Fruit fly (Drosophila melanogaster) whole organism, embryonic: ENCODE measurements around the gene CG6236.

Source experiments
- ATbp ChIP-seq: fragments of 200-800 bp; sonication (Bioruptor generic); optimal IDR thresholded peaks from 2 replicates; lab custom pipeline; 2017; ENCODE audit warnings: missing biosample characterization, mild to moderate bottlenecking, missing genetic modification characterization, missing genetic modification reagents
- Awh ChIP-seq: fragments of 200-800 bp; sonication (Bioruptor generic); IDR thresholded peaks from 2 replicates; pipeline ENCODE4, ENCODE4 v1.3.6; 2022; ENCODE audit warnings: missing biosample characterization, missing genetic modification characterization
- CG1024 ChIP-seq: fragments of 200-800 bp; sonication (Bioruptor generic); IDR thresholded peaks from 2 replicates; pipeline ENCODE4 v1.3.6; 2022; ENCODE audit warnings: missing biosample characterization, missing genetic modification characterization
- CG10267 ChIP-seq: fragments of 200-800 bp; sonication (Bioruptor generic); optimal IDR thresholded peaks from 2 replicates; lab custom pipeline; 2018; ENCODE audit warnings: missing biosample characterization, mild to moderate bottlenecking, missing genetic modification characterization, moderate library complexity
- CG10321 ChIP-seq: fragments of 200-800 bp; sonication (Bioruptor generic); IDR thresholded peaks from 2 replicates; pipeline ENCODE4 v1.3.6; 2022; ENCODE audit warnings: missing biosample characterization, missing genetic modification characterization
- CG11456 ChIP-seq: fragments of 200-800 bp; sonication (Bioruptor generic); IDR thresholded peaks from 3 replicates; pipeline ENCODE4 v1.3.6; 2022; ENCODE audit warnings: missing biosample characterization, missing genetic modification characterization
- CG11695 ChIP-seq: fragments of 200-800 bp; sonication (Bioruptor generic); IDR thresholded peaks from 3 replicates; pipeline ENCODE4 v1.3.6; 2022; ENCODE audit warnings: missing biosample characterization, missing genetic modification characterization
- CG13775 ChIP-seq: fragments of 200-800 bp; sonication (Bioruptor generic); optimal IDR thresholded peaks from 3 replicates; lab custom pipeline; 2017; ENCODE audit warnings: missing biosample characterization, mild to moderate bottlenecking, missing genetic modification characterization
- CG14014 ChIP-seq: fragments of 200-800 bp; sonication (Bioruptor generic); IDR thresholded peaks from 2 replicates; pipeline ENCODE4 v1.3.6; 2022; ENCODE audit warnings: missing biosample characterization, missing genetic modification characterization
- CG14441 ChIP-seq: fragments of 200-800 bp; sonication (Bioruptor generic); IDR thresholded peaks from 2 replicates; pipeline ENCODE4 v1.3.6; 2022; ENCODE audit warnings: missing biosample characterization, missing genetic modification characterization
- CG14965 ChIP-seq: fragments of 200-800 bp; sonication (Bioruptor generic); optimal IDR thresholded peaks from 2 replicates; lab custom pipeline; 2016; ENCODE audit warnings: missing biosample characterization, missing genetic modification characterization, borderline replicate concordance
- CG1529 ChIP-seq: fragments of 200-800 bp; sonication (Bioruptor generic); optimal IDR thresholded peaks from 3 replicates; lab custom pipeline; 2018; ENCODE audit warnings: missing biosample characterization, missing genetic modification characterization
- CG1647 ChIP-seq: fragments of 200-800 bp; sonication (Bioruptor generic); optimal IDR thresholded peaks from 3 replicates; lab custom pipeline; 2016; ENCODE audit warnings: missing biosample characterization, missing genetic modification characterization
- CG17568 ChIP-seq: fragments of 200-800 bp; sonication (Bioruptor generic); optimal IDR thresholded peaks from 2 replicates; lab custom pipeline; 2018; ENCODE audit warnings: missing biosample characterization, mild to moderate bottlenecking, missing genetic modification characterization, moderate library complexity
- CG18599 ChIP-seq: fragments of 200-800 bp; sonication (Bioruptor generic); optimal IDR thresholded peaks from 3 replicates; lab custom pipeline; 2017; ENCODE audit warnings: missing biosample characterization, missing genetic modification characterization, mild to moderate bottlenecking, moderate library complexity, missing genetic modification reagents
- CG2875 ChIP-seq: fragments of 200-800 bp; sonication (Bioruptor generic); optimal IDR thresholded peaks from 2 replicates; lab custom pipeline; 2017; ENCODE audit warnings: missing biosample characterization, mild to moderate bottlenecking, missing genetic modification characterization, missing genetic modification reagents
- CG34224 ChIP-seq: fragments of 200-800 bp; sonication (Bioruptor generic); IDR thresholded peaks from 3 replicates; pipeline ENCODE4 v1.3.6; 2022; ENCODE audit warnings: missing biosample characterization, missing genetic modification characterization; ENCODE audit not compliant: partially characterized antibody
- CG8765 ChIP-seq: fragments of 200-800 bp; sonication (Bioruptor generic); IDR thresholded peaks from 2 replicates; pipeline ENCODE4 v1.3.6; 2022; ENCODE audit warnings: missing biosample characterization, missing genetic modification characterization
- CG9932 ChIP-seq: fragments of 200-800 bp; sonication (Bioruptor generic); IDR thresholded peaks from 2 replicates; pipeline ENCODE4 v1.3.6; 2022; ENCODE audit warnings: missing biosample characterization, missing genetic modification characterization
- Chrac-16 ChIP-seq: fragments of 200-800 bp; sonication (Bioruptor generic); optimal IDR thresholded peaks from 3 replicates; lab custom pipeline; 2016; ENCODE audit warnings: missing biosample characterization, missing genetic modification characterization
- CoRest ChIP-seq: fragments of 200-800 bp; sonication (Bioruptor generic); optimal IDR thresholded peaks from 3 replicates; lab custom pipeline; 2018; ENCODE audit warnings: missing biosample characterization, mild to moderate bottlenecking, missing genetic modification characterization, moderate library complexity
- Dek ChIP-seq: fragments of 200-800 bp; sonication (Bioruptor generic); optimal IDR thresholded peaks from 3 replicates; lab custom pipeline; 2019; ENCODE audit warnings: missing biosample characterization, mild to moderate bottlenecking, missing genetic modification characterization, moderate library complexity
- E2f1 ChIP-seq: fragments of 200-800 bp; sonication (Bioruptor generic); IDR thresholded peaks from 2 replicates; pipeline ENCODE4 v1.3.6; 2022; ENCODE audit warnings: missing biosample characterization, missing genetic modification characterization
- Ets97D ChIP-seq: fragments of 200-800 bp; sonication (Bioruptor generic); optimal IDR thresholded peaks from 3 replicates; lab custom pipeline; 2016; ENCODE audit warnings: missing biosample characterization, missing genetic modification characterization
- Fer1 ChIP-seq: fragments of 200-800 bp; sonication (Bioruptor generic); optimal IDR thresholded peaks from 2 replicates; lab custom pipeline; 2017; ENCODE audit warnings: missing biosample characterization, mild to moderate bottlenecking, missing genetic modification characterization
- HmgD ChIP-seq: fragments of 200-800 bp; sonication (Bioruptor generic); optimal IDR thresholded peaks from 3 replicates; lab custom pipeline; 2016; ENCODE audit warnings: missing biosample characterization, missing genetic modification characterization
- Hmx ChIP-seq: fragments of 200-800 bp; sonication (Bioruptor generic); optimal IDR thresholded peaks from 2 replicates; lab custom pipeline; 2016; ENCODE audit warnings: missing biosample characterization, missing genetic modification characterization
- Hr39 ChIP-seq: fragments of >200 bp; optimal IDR thresholded peaks from 2 replicates; lab custom pipeline; 2017
- Kr ChIP-seq: fragments of 200-800 bp; sonication (Bioruptor generic); optimal IDR thresholded peaks from 2 replicates; lab custom pipeline; 2017; ENCODE audit warnings: missing biosample characterization, mild to moderate bottlenecking, missing genetic modification characterization
- Max ChIP-seq: fragments of 200-800 bp; sonication (Bioruptor generic); optimal IDR thresholded peaks from 2 replicates; lab custom pipeline; 2016; ENCODE audit warnings: missing biosample characterization, mild to moderate bottlenecking, missing genetic modification characterization
- Poxn ChIP-seq: fragments of 200-800 bp; sonication (Bioruptor generic); IDR thresholded peaks from 2 replicates; pipeline ENCODE4 v1.3.6; 2022; ENCODE audit warnings: missing biosample characterization, missing genetic modification characterization
- Six4 ChIP-seq: fragments of 200-800 bp; sonication (Bioruptor generic); optimal IDR thresholded peaks from 2 replicates; lab custom pipeline; 2016; ENCODE audit warnings: missing biosample characterization, missing genetic modification characterization
- ab ChIP-seq: fragments of 200-800 bp; sonication (Bioruptor generic); optimal IDR thresholded peaks from 2 replicates; lab custom pipeline; 2016; ENCODE audit warnings: missing biosample characterization, missing genetic modification characterization
- amos ChIP-seq: fragments of 200-800 bp; sonication (Bioruptor generic); IDR thresholded peaks from 2 replicates; pipeline ENCODE4 v1.3.6; 2022; ENCODE audit warnings: missing biosample characterization, missing genetic modification characterization; ENCODE audit not compliant: partially characterized antibody
- aop ChIP-seq: fragments of 200-800 bp; sonication (Bioruptor generic); IDR thresholded peaks from 2 replicates; pipeline ENCODE4 v1.3.6; 2022; ENCODE audit warnings: missing biosample characterization, missing genetic modification characterization
- bowl ChIP-seq: fragments of 200-800 bp; sonication (Bioruptor generic); IDR thresholded peaks from 2 replicates; pipeline ENCODE4 v1.3.6; 2022; ENCODE audit warnings: missing biosample characterization, missing genetic modification characterization
- chinmo ChIP-seq: fragments of 200-800 bp; sonication (Bioruptor generic); IDR thresholded peaks from 4 replicates; pipeline ENCODE4 v1.3.6; 2022; ENCODE audit warnings: missing biosample characterization, missing genetic modification characterization; ENCODE audit not compliant: partially characterized antibody
- ham ChIP-seq: fragments of 200-800 bp; sonication (Bioruptor generic); IDR thresholded peaks from 2 replicates; pipeline ENCODE4 v1.3.6; 2022; ENCODE audit warnings: missing biosample characterization, missing genetic modification characterization
- jing ChIP-seq: fragments of 200-800 bp; sonication (Bioruptor generic); optimal IDR thresholded peaks from 2 replicates; lab custom pipeline; 2018; ENCODE audit warnings: missing biosample characterization, mild to moderate bottlenecking, missing genetic modification characterization
- jumu ChIP-seq: fragments of 200-800 bp; sonication (Bioruptor generic); optimal IDR thresholded peaks from 3 replicates; lab custom pipeline; 2016; ENCODE audit warnings: missing biosample characterization, missing genetic modification characterization
- kay ChIP-seq: fragments of 200-800 bp; sonication (Bioruptor generic); optimal IDR thresholded peaks from 2 replicates; lab custom pipeline; 2016; ENCODE audit warnings: missing biosample characterization, missing genetic modification characterization
- knrl ChIP-seq: fragments of 200-800 bp; sonication (Bioruptor generic); IDR thresholded peaks from 3 replicates; pipeline ENCODE4 v1.3.6; 2022; ENCODE audit warnings: missing biosample characterization, missing genetic modification characterization; ENCODE audit not compliant: partially characterized antibody
- lola ChIP-seq, 3 experiments: fragments of >200 bp in 2 of 3; fragments of 200-800 bp in 1 of 3; sonication (Bioruptor generic) in 1 of 3; optimal IDR thresholded peaks; 2 replicates each; lab custom pipeline; 2017 to 2019; ENCODE audit warnings: missing biosample characterization in 3 of 3, missing genetic modification characterization in 3 of 3, mild to moderate bottlenecking in 1 of 3, moderate library complexity in 1 of 3
- mirr ChIP-seq: fragments of 200-800 bp; sonication (Bioruptor generic); optimal IDR thresholded peaks from 3 replicates; lab custom pipeline; 2018; ENCODE audit warnings: missing biosample characterization, mild to moderate bottlenecking, missing genetic modification characterization
- org-1 ChIP-seq: fragments of 200-800 bp; sonication (Bioruptor generic); optimal IDR thresholded peaks from 2 replicates; lab custom pipeline; 2017; ENCODE audit warnings: missing biosample characterization, missing genetic modification characterization
- pfk ChIP-seq: fragments of 200-800 bp; sonication (Bioruptor generic); optimal IDR thresholded peaks from 2 replicates; lab custom pipeline; 2018; ENCODE audit warnings: missing biosample characterization, mild to moderate bottlenecking, missing genetic modification characterization, moderate library complexity
- rib ChIP-seq: fragments of 200-800 bp; sonication (Bioruptor generic); IDR thresholded peaks from 2 replicates; pipeline ENCODE4 v1.3.6; 2022; ENCODE audit warnings: missing biosample characterization, missing genetic modification characterization
- stwl ChIP-seq: fragments of 200-800 bp; sonication (Bioruptor generic); optimal IDR thresholded peaks from 3 replicates; lab custom pipeline; 2018; ENCODE audit warnings: missing biosample characterization, mild to moderate bottlenecking, missing genetic modification characterization, moderate library complexity
- tna ChIP-seq: fragments of 200-800 bp; sonication (Bioruptor generic); IDR thresholded peaks from 2 replicates; pipeline ENCODE4 v1.3.6; 2022; ENCODE audit warnings: missing biosample characterization, missing genetic modification characterization; ENCODE audit not compliant: partially characterized antibody

CG6236 gene

dm6 chr3R:15356645-15357431, 28.8 kb upstream of the CG6236 start, which contains the start of the genes Atg4b and Hibch (continued):
- TF ChIP-seq CG1024 (GFP tag; lab: Robert Waterston, UW) (no peak), tna (GFP tag; lab: Robert Waterston, UW) (no peak), jumu (GFP tag; lab: Kevin White, UChicago) (peak; percentile 34), bowl (GFP tag; lab: Robert Waterston, UW) (no peak), stwl (tag; lab: Kevin White, UChicago) (peak; percentile 51), Max (peak; percentile 89), amos (GFP tag; lab: Robert Waterston, UW) (peak; percentile 41; the same call in 1 of the 2 replicates), ham (GFP tag; lab: Robert Waterston, UW) (no peak), Hr39 (lab: Kevin White, UChicago) (no peak), CG17568 (GFP tag; lab: Kevin White, UChicago) (no peak), CG9932 (GFP tag; lab: Robert Waterston, UW) (peak; percentile 94), kay (GFP tag; lab: Kevin White, UChicago) (no peak), Fer1 (GFP tag; lab: Kevin White, UChicago) (peak; percentile 90), CG34224 (no peak), CG11695 (GFP tag; lab: Robert Waterston, UW) (no peak; the same call in 1 of the 3 replicates), mirr (GFP tag; lab: Kevin White, UChicago) (peak; percentile 46), Kr (GFP tag; lab: Kevin White, UChicago) (no peak), chinmo (no peak), org-1 (GFP tag; lab: Kevin White, UChicago) (peak; percentile 64), CG1529 (GFP tag; lab: Kevin White, UChicago) (no peak), CG10321 (GFP tag; lab: Robert Waterston, UW) (no peak), CG10267 (tag; lab: Kevin White, UChicago) (peak; percentile 81), CG14014 (peak; percentile 69), CG2875 (GFP tag; lab: Kevin White, UChicago) (no peak), Hmx (GFP tag; lab: Kevin White, UChicago) (no peak), Awh (0 out of 2 replicates have a peak, but pooled peaks have one; percentile 47), CG11456 (peak; percentile 90), knrl (0 out of 3 replicates have a peak, but pooled peaks have one; percentile 20), CG18599 (GFP tag; lab: Kevin White, UChicago) (peak; percentile 91), CoRest (tag; lab: Kevin White, UChicago) (peak; percentile 93), jing (no peak), CG8765 (GFP tag; lab: Robert Waterston, UW) (peak; percentile 59; the same call in 1 of the 2 replicates), CG14441 (GFP tag; lab: Robert Waterston, UW) (peak; percentile 78), Six4 (GFP tag; lab: Kevin White, UChicago) (peak; percentile 62), Chrac-16 (GFP tag; lab: Kevin White, UChicago) (peak; percentile 79), aop (GFP tag; lab: Robert Waterston, UW) (peak; percentile 97), CG13775 (GFP tag; lab: Kevin White, UChicago) (peak; percentile 87), ATbp (peak; percentile 59), HmgD (GFP tag; lab: Kevin White, UChicago) (no peak), Poxn (GFP tag; lab: Robert Waterston, UW) (no peak; the same call in 1 of the 2 replicates), E2f1 (GFP tag; lab: Robert Waterston, UW) (peak; percentile 68), rib (GFP tag; lab: Robert Waterston, UW) (peak; percentile 86), CG1647 (GFP tag; lab: Kevin White, UChicago) (peak; percentile 8), Ets97D (GFP tag; lab: Kevin White, UChicago) (peak; percentile 8), lola (GFP tag; optimal IDR thresholded peaks at IDR 0.05; lab: Kevin White, UChicago) (peak in 1 of 3 experiments; percentile 86), CG14965 (GFP tag; lab: Kevin White, UChicago) (no peak), ab (no peak), Dek (tag; lab: Kevin White, UChicago) (no peak), pfk (GFP tag; lab: Kevin White, UChicago) (peak; percentile 47)
